Worm (Caenorhabditis elegans) whole organism, dauer: Measurements from ENCODE around the gene F08F1.9.

Source experiments
- unc-62 ChIP-seq: sonication (generic microtip); optimal IDR thresholded peaks from 2 replicates; lab custom pipeline; 2017; ENCODE audit warnings: missing biosample characterization, missing genetic modification reagents, missing genetic modification characterization

The F08F1.9 gene

DNA sequence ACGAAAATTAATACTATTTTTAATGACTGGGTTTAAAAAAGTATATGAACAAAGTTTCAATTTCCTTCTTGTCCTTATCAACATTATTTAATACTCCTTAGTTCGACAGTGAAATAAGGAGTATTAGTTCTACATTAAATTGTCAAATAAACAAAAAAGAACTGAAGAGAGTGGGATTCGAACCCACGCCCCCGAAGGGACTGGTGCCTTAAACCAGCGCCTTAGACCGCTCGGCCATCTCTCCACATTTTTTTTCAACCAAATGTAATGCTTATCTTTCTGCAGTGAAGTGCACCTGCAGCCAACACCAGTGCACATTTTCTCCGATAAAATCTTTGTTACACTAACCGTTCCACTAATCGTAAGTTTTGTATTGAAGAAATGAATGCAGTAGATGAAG, 8.6 kb upstream of the F08F1.9 start:
- TF ChIP-seq unc-62, result no peak

DNA sequence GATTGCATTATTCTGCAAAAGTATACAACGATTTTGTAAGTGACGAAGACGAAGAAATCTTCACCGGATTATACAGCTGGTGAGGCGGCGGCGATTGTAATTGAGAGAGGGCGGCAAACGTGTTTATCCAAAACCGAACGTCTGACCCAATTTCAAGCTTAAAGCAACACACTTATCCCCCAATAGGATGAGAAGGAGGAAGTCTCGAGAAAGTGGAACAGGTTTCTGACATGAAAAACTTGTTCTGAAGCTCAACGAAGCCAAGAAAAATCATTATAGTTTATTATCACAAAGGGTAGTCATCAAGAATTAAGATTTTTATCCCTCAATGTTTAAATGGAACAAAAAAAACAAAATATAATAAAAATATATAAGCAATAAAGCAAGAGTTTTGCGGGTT, 7.7 kb upstream of the F08F1.9 start, which contains the start of gene spp-13:
Gene spp-13 (minus strand): TSS at position 143 of the 400 bp plus-strand sequence.
- TF ChIP-seq unc-62, result no peak

DNA sequence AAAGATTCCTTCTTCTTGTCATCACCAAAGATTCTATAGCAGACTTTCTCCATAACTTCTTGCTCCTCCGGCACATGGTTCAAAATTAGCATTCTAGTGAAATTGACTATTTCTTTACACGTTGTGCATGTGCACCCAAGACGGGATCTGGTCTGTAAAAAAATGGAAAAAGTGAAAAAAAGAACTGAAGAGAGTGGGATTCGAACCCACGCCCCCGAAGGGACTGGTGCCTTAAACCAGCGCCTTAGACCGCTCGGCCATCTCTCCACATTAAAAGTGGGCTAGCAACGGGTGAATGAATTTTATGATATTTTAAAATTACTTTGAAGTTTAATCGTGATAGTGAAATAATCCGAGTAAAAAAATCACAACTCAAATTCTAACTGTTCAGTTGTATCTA, 7.1 kb upstream of the F08F1.9 start:
- no peak for TF ChIP-seq unc-62

DNA sequence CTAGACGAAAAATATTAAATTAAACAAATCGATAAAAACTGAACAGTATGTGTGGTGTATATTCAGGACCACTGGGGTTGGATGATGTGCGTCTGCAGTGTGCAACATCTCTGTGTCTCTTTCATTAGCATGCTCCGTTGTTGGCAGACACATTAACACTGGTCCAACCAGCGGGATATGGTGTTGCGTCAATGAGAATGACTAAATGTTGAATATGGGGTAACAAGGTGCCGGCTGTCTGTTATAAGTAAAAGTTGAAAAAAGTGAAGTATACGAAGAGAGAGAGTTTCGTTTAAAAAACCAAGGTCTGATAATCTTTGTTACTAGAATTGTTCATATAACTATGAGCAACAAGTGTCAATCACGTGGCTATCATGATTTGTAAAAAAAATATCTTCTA, 6.2 kb upstream of the F08F1.9 start, which contains the start of gene ced-8:
Gene ced-8 (minus strand): TSS at position 101 of the 400 bp plus-strand sequence.
- no peak for TF ChIP-seq unc-62

DNA sequence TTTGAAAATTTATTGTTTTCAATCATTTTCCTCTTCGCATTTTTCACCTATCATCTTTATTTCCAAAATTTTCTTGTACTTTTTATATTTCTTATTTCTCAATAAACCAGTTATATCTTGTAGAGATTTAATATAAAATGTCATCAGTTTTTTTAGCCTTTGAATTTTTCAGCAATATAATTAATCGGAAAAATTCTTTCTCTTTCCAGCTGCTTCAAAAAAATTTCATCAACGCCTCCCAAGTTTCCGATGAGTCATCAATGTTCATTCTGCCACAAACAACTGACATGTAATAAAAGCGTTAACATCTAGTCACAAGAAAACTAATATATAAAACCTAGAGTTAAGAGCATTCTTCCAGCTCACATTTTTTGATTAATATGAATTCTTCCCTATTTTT, 2.5 kb upstream of the F08F1.9 start, which contains the start of gene F08F1.4:
Gene F08F1.4 (plus strand): TSS at position 301 of the 400 bp plus-strand sequence.
- TF ChIP-seq unc-62, result no peak

DNA sequence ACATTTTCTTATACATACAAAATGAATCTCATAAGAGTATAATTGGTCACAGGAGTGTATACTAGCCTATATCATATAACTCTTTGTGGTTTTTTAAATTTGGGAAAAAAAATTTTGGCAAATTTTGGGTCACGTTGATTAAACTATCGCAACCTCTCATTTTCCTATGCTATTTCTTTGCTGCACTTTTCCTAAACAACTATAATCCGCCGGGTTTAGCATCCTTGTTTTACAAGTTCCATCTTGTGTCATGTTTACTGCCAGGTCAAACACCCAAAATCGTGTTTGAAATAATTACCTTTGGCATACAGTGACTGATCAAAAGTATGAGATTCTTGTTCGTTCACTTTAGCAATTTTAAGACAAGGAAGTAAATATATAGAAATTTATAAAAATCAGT, 2.4 kb downstream of the F08F1.9 start, which contains the start of gene sulp-3:
Gene sulp-3 (minus strand): TSS at position 101 of the 400 bp plus-strand sequence.
- no peak for TF ChIP-seq unc-62

DNA sequence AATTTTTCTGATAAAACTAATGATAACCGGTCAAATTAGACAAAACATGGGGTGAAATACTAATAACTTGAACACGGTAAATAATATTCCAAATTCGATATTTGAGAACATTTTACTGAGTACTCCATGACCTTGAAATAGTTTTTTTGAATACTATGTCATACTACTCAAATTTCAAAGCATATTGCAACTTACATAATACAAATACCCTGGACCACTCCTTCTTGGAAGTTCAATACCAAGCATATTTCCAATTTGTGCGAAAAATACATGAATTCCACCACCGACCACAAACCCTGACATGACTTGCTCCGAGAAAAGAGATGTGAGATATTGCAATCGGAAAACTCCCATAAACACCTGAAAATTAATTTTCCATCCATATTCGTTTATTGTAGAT, 3.8 kb downstream of the F08F1.9 start:
- TF ChIP-seq unc-62, result no peak

DNA sequence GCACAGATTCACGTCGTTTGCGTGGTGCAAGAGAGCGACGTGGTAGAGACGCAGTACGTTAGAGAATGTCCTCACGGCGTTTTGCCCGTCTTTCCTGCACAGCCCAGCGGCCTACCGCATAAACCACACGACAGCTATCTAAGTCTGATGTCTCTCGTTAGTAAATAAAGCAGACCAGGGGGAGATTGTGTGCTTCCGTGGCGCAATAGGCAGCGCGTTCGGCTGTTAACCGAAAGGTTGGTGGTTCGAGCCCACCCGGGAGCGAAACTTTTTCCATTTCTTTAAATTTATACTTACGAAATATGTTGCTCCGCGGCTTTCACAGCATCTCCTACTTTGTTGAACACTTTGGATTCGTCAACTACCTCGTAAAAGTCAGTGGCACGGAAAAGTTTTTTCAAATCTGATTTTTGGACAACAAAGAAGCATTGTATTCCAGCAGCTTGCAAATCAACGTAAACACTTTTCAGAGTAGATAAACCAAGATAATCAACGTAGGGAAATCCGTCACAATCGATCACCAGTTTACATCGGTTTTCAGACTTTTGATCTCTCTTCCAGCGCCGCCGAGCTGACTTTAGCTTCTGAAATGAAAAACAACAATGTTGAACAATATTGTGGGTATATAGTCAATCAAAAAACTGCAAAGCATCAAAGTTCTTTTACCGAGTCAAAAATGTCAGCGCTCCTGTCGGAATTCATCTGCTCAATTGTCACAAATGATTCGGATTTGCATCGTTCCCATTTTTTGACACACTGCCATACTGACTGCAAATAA, 6.2 kb downstream of the F08F1.9 start:
- no peak for TF ChIP-seq unc-62

DNA sequence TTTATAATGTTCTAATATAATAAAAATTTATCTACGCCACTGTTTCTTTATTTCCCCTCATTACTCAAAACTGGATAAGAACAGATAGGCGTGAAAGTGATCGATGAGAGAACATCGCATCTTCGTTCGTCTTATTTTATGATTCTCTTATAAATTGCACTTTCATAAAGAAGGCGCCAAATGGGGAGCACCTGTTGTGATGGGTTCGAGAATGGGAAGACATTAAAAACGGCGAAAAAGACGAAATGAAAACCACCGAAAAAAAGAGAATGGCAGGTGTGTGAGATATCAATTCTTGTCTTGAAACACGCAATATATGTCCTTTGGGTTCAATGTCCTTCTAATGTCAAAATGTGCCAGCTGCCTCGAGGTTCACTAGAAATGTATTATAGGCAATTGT, 16.4 kb downstream of the F08F1.9 start:
- no peak for TF ChIP-seq unc-62

DNA sequence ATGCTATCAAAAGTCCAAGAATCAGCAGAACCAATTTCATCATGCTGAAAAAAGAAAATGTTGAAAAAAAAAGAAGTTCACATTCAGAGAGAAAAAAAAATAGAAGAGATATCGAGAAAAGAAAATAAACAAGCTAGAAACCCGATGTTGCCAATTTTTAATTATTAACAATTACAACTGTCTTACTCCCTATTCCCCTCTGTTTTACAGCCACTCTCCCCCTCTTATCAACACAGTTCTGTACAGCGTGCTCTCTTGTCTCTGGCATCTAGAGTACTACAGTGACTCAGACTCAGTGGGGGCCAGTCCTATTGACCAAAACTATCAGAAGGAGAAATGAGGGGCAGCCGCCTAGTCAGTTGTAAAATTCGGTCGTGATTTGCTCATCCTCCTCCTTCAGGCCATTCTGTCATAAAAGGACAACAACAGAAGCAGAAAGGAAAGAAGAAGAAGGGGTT, 18.1 kb downstream of the F08F1.9 start, which contains the start of gene wrk-1:
Gene wrk-1 (minus strand): TSS at position 51 of the 458 bp plus-strand sequence.
- TF ChIP-seq unc-62, result no peak

DNA sequence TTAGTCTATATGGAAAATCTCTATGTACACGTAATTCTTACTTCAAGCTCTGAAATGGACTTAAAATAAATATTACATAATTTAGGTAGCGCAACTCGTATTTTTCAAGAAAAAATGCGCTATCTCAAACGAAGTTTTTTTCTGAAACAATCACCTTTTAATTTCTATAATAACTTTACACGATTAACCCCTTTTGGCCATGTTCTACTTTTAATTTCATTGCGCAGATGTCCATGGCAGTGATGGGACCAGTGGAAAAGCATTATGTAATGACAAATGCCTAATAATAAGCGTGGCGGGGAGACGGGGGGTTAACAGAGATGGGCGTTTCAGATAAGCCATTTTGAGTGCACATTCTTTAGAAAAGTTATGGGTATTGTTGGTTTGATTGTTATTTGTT, 19.1 kb downstream of the F08F1.9 start:
- no peak for TF ChIP-seq unc-62

DNA sequence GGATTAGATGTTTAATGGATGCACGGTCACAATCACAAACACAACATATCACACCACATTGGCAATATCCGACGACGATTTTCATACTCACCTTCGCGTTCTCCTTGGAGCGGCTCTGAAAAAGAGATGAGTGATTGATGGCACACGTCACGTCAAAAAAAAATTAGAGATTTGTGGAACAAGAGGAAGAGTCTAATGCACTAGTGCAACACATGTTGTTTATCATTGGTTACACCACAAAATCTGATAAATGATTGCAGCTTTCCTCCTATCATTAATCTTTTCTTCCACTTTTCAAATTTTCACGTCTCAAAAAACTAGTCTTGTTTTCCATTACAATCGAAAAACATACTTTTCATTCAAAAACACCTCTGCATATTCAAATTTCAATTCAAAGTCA, 20.1 kb downstream of the F08F1.9 start:
- no peak for TF ChIP-seq unc-62

DNA sequence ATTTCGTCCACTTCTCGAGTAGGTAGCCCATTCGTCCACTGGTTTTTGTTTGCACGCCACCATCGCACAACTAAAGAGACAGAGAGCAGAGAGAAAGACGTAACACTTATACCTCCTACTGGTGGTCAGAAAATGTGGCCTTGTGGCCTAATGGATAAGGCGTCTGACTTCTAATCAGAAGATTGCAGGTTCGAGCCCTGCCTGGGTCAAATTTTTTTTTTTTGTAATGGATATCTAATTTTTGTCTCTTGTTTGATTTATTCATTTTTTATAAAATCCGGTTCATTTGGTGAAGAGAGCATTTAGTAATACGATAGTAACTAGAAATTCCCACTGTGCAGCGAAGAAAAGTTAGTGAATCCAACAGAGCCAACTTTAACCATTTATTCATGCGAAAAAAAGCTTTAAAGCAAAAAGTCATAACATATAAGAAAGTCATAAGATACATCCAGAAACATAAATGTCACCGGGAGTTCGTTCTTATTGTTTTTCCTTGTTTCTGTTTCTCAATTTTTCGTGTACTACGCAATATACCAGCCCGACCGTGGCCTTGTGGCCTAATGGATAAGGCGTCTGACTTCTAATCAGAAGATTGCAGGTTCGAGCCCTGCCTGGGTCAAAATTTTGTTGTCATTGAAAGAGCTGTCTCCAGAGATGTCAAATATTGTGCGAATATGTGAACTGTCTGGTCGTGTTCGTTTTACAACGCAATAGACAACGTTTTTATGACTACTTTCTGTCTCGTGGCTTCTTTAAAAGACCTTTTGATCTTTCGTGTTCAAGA, 24.4 kb downstream of the F08F1.9 start:
- no peak for TF ChIP-seq unc-62

DNA sequence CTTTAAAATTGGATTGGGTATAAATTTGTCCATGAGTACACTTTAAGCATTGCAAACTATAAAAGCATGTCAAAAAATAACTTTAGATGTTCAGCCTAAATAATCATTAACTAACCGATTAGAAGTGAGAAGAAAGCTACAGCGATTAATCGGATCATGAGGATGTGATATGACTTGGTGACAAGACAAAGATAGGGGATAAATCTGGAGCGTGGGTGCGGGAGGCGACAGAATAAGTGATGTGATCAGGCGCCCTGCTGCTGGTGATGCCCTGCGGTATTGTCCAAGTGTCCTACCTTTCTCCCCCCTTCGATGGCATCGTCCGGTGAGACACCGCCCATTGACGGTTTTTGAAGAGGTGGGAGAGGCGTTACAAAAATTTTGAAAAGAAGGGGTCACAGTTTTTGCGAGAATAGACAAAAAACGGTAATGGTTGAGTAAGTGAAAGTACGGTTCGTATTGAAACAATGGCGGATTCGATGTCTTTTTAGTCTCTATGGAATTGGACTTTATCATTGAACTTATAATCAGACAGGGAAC, 25.9 kb downstream of the F08F1.9 start, which contains the start of gene F41D9.2:
Gene F41D9.2 (minus strand): TSS at position 304 of the 540 bp plus-strand sequence.
- no peak for TF ChIP-seq unc-62

DNA sequence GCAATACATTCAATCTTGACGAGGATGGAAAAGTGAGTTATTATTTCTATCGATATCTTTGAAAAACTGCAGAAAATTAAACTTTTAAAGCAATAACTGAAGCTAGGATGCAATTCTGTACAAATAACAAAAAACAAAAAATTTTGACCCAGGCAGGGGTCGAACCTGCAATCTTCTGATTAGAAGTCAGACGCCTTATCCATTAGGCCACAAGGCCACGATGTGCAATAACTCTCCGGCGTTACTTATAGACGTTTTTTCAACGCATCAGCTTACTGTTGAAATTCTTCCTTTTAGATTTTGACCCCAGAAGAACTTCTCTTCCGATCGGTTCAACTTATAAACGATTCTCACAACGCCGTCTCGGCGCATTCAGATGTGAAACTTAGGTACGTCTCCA, 29.0 kb downstream of the F08F1.9 start:
- no peak for TF ChIP-seq unc-62

DNA sequence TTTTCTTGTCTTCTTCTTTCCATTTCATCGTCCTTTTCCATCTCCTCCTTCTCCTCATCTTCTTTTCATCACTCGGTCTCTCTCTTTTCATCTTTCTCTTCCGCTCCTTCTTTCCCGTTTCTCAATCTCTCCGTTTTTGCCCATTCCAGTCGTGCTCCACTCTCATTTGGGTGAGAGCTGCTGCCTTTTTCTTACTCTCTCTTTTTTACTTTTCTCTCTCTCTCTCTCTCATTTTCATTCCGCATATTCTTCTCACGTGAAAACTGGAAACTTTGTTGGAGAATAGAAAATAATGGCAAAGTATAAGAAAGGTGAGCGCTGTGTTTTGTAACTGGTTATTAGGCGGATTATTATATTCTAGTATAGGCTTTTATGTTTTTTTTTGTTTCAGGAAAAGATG, 32.3 kb downstream of the F08F1.9 start, which contains the start of gene tbc-18:
Gene tbc-18 (plus strand): TSS at position 246 of the 400 bp plus-strand sequence.
- TF ChIP-seq unc-62, result no peak

DNA sequence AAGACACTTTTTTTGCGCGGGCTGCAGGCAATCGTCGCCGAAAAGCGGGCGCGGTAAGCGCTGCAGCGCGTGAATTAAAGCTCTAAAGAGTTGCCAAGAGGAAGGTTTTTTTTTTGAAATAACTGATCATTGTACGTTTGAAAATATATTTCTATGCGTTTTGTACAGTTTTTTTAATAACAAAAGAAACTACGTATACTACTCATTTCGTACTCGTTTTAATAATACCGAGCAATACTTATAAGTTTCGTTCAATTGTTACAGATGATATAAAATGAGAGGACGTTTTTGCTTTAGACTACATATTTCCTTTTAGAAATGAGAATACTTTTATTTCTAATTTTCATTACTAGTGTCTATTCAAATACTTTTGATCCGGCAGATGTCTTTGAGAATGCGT, 38.7 kb downstream of the F08F1.9 start, which contains the start of gene nep-15:
Gene nep-15 (plus strand): TSS at position 301 of the 400 bp plus-strand sequence.
- TF ChIP-seq unc-62, result no peak
